Worm (Caenorhabditis elegans) whole organism, L3 larva: ENCODE measurements around the gene K02E2.11.

ENCODE experiments used
- ceh-82 ChIP-seq: fragments of 150-350 bp; optimal IDR thresholded peaks from 2 replicates; lab custom pipeline; 2014; ENCODE audit warnings: missing biosample characterization, missing genetic modification characterization
- elt-2 ChIP-seq: sonication (generic microtip); optimal IDR thresholded peaks from 2 replicates; lab custom pipeline; 2016; ENCODE audit warnings: missing genetic modification reagents, mild to moderate bottlenecking, missing genetic modification characterization, missing compliant biosample characterization
- elt-3 ChIP-seq, 3 experiments: fragments of 150-350 bp in 1 of 3; sonication (generic microtip) in 2 of 3; optimal IDR thresholded peaks; 2 replicates in 2 of 3; 4 replicates in 1 of 3; lab custom pipeline; 2014 to 2017; ENCODE audit warnings: missing biosample characterization in 3 of 3, missing genetic modification characterization in 3 of 3
- fos-1 ChIP-seq: fragments of 150-350 bp; optimal IDR thresholded peaks from 2 replicates; lab custom pipeline; 2014; ENCODE audit warnings: missing biosample characterization, missing genetic modification characterization
- lin-39 ChIP-seq: fragments of 150-350 bp; optimal IDR thresholded peaks from 2 replicates; lab custom pipeline; 2018; ENCODE audit warnings: missing biosample characterization, missing genetic modification reagents, missing genetic modification characterization
- nhr-12 ChIP-seq: fragments of 150-350 bp; optimal IDR thresholded peaks from 2 replicates; lab custom pipeline; 2014; ENCODE audit warnings: missing biosample characterization, missing genetic modification characterization
- nhr-237 ChIP-seq: fragments of 150-350 bp; optimal IDR thresholded peaks from 2 replicates; lab custom pipeline; 2014; ENCODE audit warnings: missing biosample characterization, missing genetic modification characterization
- nhr-25 ChIP-seq: sonication (generic microtip); optimal IDR thresholded peaks from 2 replicates; lab custom pipeline; 2017; ENCODE audit warnings: missing biosample characterization, missing genetic modification characterization
- nhr-76 ChIP-seq: fragments of 150-350 bp; sonication (generic microtip); optimal IDR thresholded peaks from 5 replicates; lab custom pipeline; 2014; ENCODE audit warnings: missing biosample characterization, missing genetic modification characterization
- pha-4 ChIP-seq: fragments of 150-350 bp; optimal IDR thresholded peaks from 2 replicates; lab custom pipeline; 2014; ENCODE audit warnings: missing biosample characterization, missing genetic modification reagents, missing genetic modification characterization
- skn-1 ChIP-seq: fragments of 150-350 bp; optimal IDR thresholded peaks from 2 replicates; lab custom pipeline; 2014; ENCODE audit warnings: missing biosample characterization, missing genetic modification characterization
- snpc-4 ChIP-seq: fragments of 150-350 bp; optimal IDR thresholded peaks from 2 replicates; lab custom pipeline; 2014; ENCODE audit warnings: missing biosample characterization, missing genetic modification characterization

DNA sequence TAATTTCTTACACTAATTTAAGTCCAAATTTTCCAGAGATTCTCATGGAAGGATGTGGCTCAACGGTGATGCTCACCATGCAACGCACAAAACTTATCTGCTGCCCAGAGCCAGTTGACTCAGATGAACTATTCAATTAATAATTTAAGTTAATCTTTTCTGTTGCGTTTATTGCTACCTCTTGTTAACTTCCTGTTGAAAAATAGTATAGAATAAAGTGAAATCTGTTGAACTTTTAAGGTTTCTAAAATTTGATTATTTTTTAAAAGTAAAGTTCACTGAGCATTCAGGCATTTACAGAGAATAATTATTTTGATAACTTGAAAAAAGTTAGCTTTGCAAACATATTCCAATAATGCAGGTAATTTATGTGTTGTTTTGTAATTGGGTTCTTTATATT is 7.0 kb upstream of the K02E2.11 start:
- no peak for TF ChIP-seq snpc-4
- TF ChIP-seq ceh-82, result no peak
- TF ChIP-seq elt-3 (tag; optimal IDR thresholded peaks at IDR 0.05; lab: Kevin White, UChicago), result no peak
- TF ChIP-seq nhr-12, result no peak
- no peak for TF ChIP-seq nhr-25
- TF ChIP-seq nhr-237, result no peak
- TF ChIP-seq fos-1 (tag; lab: Kevin White, UChicago), result no peak
- no peak for TF ChIP-seq pha-4 (tag; lab: Kevin White, UChicago)
- no peak for TF ChIP-seq nhr-76 (tag; lab: Kevin White, UChicago)
- TF ChIP-seq elt-2 (tag; lab: Kevin White, UChicago), result no peak
- no peak for TF ChIP-seq skn-1 (tag; lab: Kevin White, UChicago)
- no peak for TF ChIP-seq lin-39 (tag; lab: Kevin White, UChicago)
